Worm (Caenorhabditis elegans) whole organism, L3 larva: ENCODE results near the gene gsto-2.

Experiments used
- elt-3 ChIP-seq, 3 experiments: fragments of 150-350 bp in 1 of 3; sonication (generic microtip) in 2 of 3; optimal IDR thresholded peaks; 2 replicates in 2 of 3; 4 replicates in 1 of 3; lab custom pipeline; 2014 to 2017; ENCODE audit warnings: missing biosample characterization in 3 of 3, missing genetic modification characterization in 3 of 3
- fos-1 ChIP-seq: fragments of 150-350 bp; optimal IDR thresholded peaks from 2 replicates; lab custom pipeline; 2014; ENCODE audit warnings: missing biosample characterization, missing genetic modification characterization
- nhr-77 ChIP-seq: fragments of 150-350 bp; optimal IDR thresholded peaks from 2 replicates; lab custom pipeline; 2014; ENCODE audit warnings: missing biosample characterization, missing genetic modification characterization
- tbx-2 ChIP-seq: sonication (generic microtip); optimal IDR thresholded peaks from 2 replicates; lab custom pipeline; 2016; ENCODE audit warnings: mild to moderate bottlenecking, missing genetic modification characterization, missing compliant biosample characterization

ce11 chrIII:8577534-8577933 lies 23.0 kb downstream of the gsto-2 start:
- TF ChIP-seq tbx-2 (tag; lab: Kevin White, UChicago) (no peak), fos-1 (tag; lab: Kevin White, UChicago) (no peak), elt-3 (tag; optimal IDR thresholded peaks at IDR 0.05; lab: Kevin White, UChicago) (no peak), nhr-77 (tag; lab: Kevin White, UChicago) (no peak)
